Fruit fly (Drosophila melanogaster): ENCODE results near the gene Saf6.

Gene Saf6

dm6 chr2L:852647-853111 is 36.9 kb upstream of the Saf6 start, which contains the start of the genes CG4291 and kraken (continued):
- TF ChIP-seq Lhr (GFP tag; optimal IDR thresholded peaks at IDR 0.05) (peak; percentile 23), lov (optimal IDR thresholded peaks at IDR 0.05) (no peak), lov (GFP tag; IDR thresholded peaks at IDR 0.05) (0 out of 3 replicates have a peak, but pooled peaks have one; percentile 60), org-1 (GFP tag; optimal IDR thresholded peaks at IDR 0.05) (peak; percentile 20), trh (GFP tag; optimal IDR thresholded peaks at IDR 0.05) (no peak), E2f2 (GFP tag; IDR thresholded peaks at IDR 0.05) (peak; percentile 48), gcm (GFP tag; optimal IDR thresholded peaks at IDR 0.05) (no peak), CG2889 (GFP tag; IDR thresholded peaks at IDR 0.05) (no peak), B-H1 (GFP tag; IDR thresholded peaks at IDR 0.05) (no peak; the same call in 2 of the 3 replicates), zf30C (GFP tag; optimal IDR thresholded peaks at IDR 0.05) (no peak), Gug (GFP tag; IDR thresholded peaks at IDR 0.05) (peak; percentile 71; the same call in 2 of the 4 replicates), CG30403 (GFP tag; optimal IDR thresholded peaks at IDR 0.05) (peak; percentile 66)

dm6 chr2L:850727-851257 is 35.0 kb upstream of the Saf6 start, which contains the start of gene drongo:
Gene drongo, minus strand, starts transcription at chr2L:851071.
- TF ChIP-seq sqz (GFP tag; optimal IDR thresholded peaks at IDR 0.05) (peak; percentile 39), CG13424 (tag; optimal IDR thresholded peaks at IDR 0.05) (peak; percentile 13), bbx (GFP tag; IDR thresholded peaks at IDR 0.05; ENCODE audit: partially characterized antibody) (peak; percentile 65), Rx (GFP tag; IDR thresholded peaks at IDR 0.05) (no peak), MESR4 (GFP tag; optimal IDR thresholded peaks at IDR 0.05) (peak; percentile 83), tll (GFP tag; optimal IDR thresholded peaks at IDR 0.05) (no peak), C15 (GFP tag; IDR thresholded peaks at IDR 0.05) (no peak), Trl (optimal IDR thresholded peaks at IDR 0.05) (no peak), Trl (GFP tag; optimal IDR thresholded peaks at IDR 0.05) (peak; percentile 53), bigmax (GFP tag; optimal IDR thresholded peaks at IDR 0.05) (no peak), pho (GFP tag; optimal IDR thresholded peaks at IDR 0.05) (peak; percentile 37), gro (GFP tag; optimal IDR thresholded peaks at IDR 0.05) (peak; percentile 85), fd64A (GFP tag; optimal IDR thresholded peaks at IDR 0.05) (peak; percentile 45), HLH4C (GFP tag; IDR thresholded peaks at IDR 0.05; ENCODE audit: partially characterized antibody) (peak; percentile 43), Atf6 (GFP tag; IDR thresholded peaks at IDR 0.05) (peak; percentile 34; the same call in 1 of the 2 replicates), nerfin-2 (GFP tag; IDR thresholded peaks at IDR 0.05; ENCODE audit: partially characterized antibody) (no peak), CG11695 (GFP tag; IDR thresholded peaks at IDR 0.05) (no peak), CG6765 (GFP tag; optimal IDR thresholded peaks at IDR 0.05) (no peak), jing (GFP tag; optimal IDR thresholded peaks at IDR 0.05) (no peak), CG1024 (GFP tag; IDR thresholded peaks at IDR 0.05) (0 out of 2 replicates have a peak, but pooled peaks have one; percentile 6), CG7556 (GFP tag; optimal IDR thresholded peaks at IDR 0.05) (peak; percentile 4), CG12071 (GFP tag; optimal IDR thresholded peaks at IDR 0.05) (peak; percentile 38), Sry-δ (GFP tag; optimal IDR thresholded peaks at IDR 0.05) (peak; percentile 61), ac (GFP tag; optimal IDR thresholded peaks at IDR 0.05) (no peak), CG4707 (GFP tag; optimal IDR thresholded peaks at IDR 0.05) (peak; percentile 38), pan (optimal IDR thresholded peaks at IDR 0.05) (no peak), pan (GFP tag; optimal IDR thresholded peaks at IDR 0.05 in 1 of 2, IDR thresholded peaks at IDR 0.05 in 1 of 2) (no peak), slbo (GFP tag; IDR thresholded peaks at IDR 0.05) (peak; percentile 33), CG18011 (GFP tag; optimal IDR thresholded peaks at IDR 0.05) (no peak), HLH3B (GFP tag; IDR thresholded peaks at IDR 0.05) (no peak; the same call in 1 of the 2 replicates), pum (GFP tag; optimal IDR thresholded peaks at IDR 0.05) (no peak), nom (GFP tag; optimal IDR thresholded peaks at IDR 0.05) (peak; percentile 76), esg (GFP tag; conservative IDR thresholded peaks at IDR 0.05) (no peak), dmrt99B (tag; optimal IDR thresholded peaks at IDR 0.05) (no peak), Sox100B (GFP tag; optimal IDR thresholded peaks at IDR 0.05) (no peak), CG3281 (GFP tag; optimal IDR thresholded peaks at IDR 0.05) (peak; percentile 41), Mes4 (GFP tag; optimal IDR thresholded peaks at IDR 0.05) (no peak), CoRest (tag; optimal IDR thresholded peaks at IDR 0.05) (peak; percentile 23)
